Fruit fly (Drosophila melanogaster) whole organism, embryonic: ENCODE data around the gene CG15814.
A peak's percentile ranks its signal among the peaks of the same experiment; 100 is the strongest.

Experiments
- CG13775 ChIP-seq: fragments of 200-800 bp; sonication (Bioruptor generic); optimal IDR thresholded peaks from 3 replicates; lab custom pipeline; 2017; ENCODE audit warnings: missing biosample characterization, mild to moderate bottlenecking, missing genetic modification characterization
- CG14441 ChIP-seq: fragments of 200-800 bp; sonication (Bioruptor generic); IDR thresholded peaks from 2 replicates; pipeline ENCODE4 v1.3.6; 2022; ENCODE audit warnings: missing biosample characterization, missing genetic modification characterization
- CG14860 ChIP-seq: fragments of 200-800 bp; sonication (Bioruptor generic); IDR thresholded peaks from 3 replicates; pipeline ENCODE4 v1.3.6; 2022; ENCODE audit warnings: missing biosample characterization, missing genetic modification characterization; ENCODE audit not compliant: partially characterized antibody
- CG14965 ChIP-seq: fragments of 200-800 bp; sonication (Bioruptor generic); optimal IDR thresholded peaks from 2 replicates; lab custom pipeline; 2016; ENCODE audit warnings: missing biosample characterization, missing genetic modification characterization, borderline replicate concordance
- CG17186 ChIP-seq: fragments of 200-800 bp; sonication (Bioruptor generic); optimal IDR thresholded peaks from 3 replicates; lab custom pipeline; 2017; ENCODE audit warnings: missing biosample characterization, missing genetic modification reagents, missing genetic modification characterization
- CG17359 ChIP-seq: fragments of 200-800 bp; sonication (Bioruptor generic); optimal IDR thresholded peaks from 3 replicates; lab custom pipeline; 2018; ENCODE audit warnings: missing biosample characterization, mild to moderate bottlenecking, missing genetic modification characterization, moderate library complexity
- CG1832 ChIP-seq: fragments of 200-800 bp; sonication (Bioruptor generic); optimal IDR thresholded peaks from 2 replicates; lab custom pipeline; 2017; ENCODE audit warnings: missing biosample characterization, mild to moderate bottlenecking, missing genetic modification characterization, inconsistent platforms
- CG18476 ChIP-seq: fragments of 200-800 bp; sonication (Bioruptor generic); optimal IDR thresholded peaks from 2 replicates; lab custom pipeline; 2016; ENCODE audit warnings: missing biosample characterization, mild to moderate bottlenecking, missing genetic modification characterization
- CG18599 ChIP-seq: fragments of 200-800 bp; sonication (Bioruptor generic); optimal IDR thresholded peaks from 3 replicates; lab custom pipeline; 2017; ENCODE audit warnings: missing biosample characterization, missing genetic modification characterization, mild to moderate bottlenecking, moderate library complexity, missing genetic modification reagents
- CG3065 ChIP-seq: fragments of 200-800 bp; sonication (Bioruptor generic); optimal IDR thresholded peaks from 2 replicates; lab custom pipeline; 2016; ENCODE audit warnings: missing biosample characterization, missing genetic modification characterization
- CG43689 ChIP-seq: fragments of 200-800 bp; sonication (Bioruptor generic); IDR thresholded peaks from 2 replicates; pipeline ENCODE4 v1.3.6; 2022; ENCODE audit warnings: missing biosample characterization, missing genetic modification characterization
- CG4707 ChIP-seq: fragments of 200-800 bp; sonication (Bioruptor generic); optimal IDR thresholded peaks from 2 replicates; lab custom pipeline; 2018; ENCODE audit warnings: missing biosample characterization, mild to moderate bottlenecking, missing genetic modification characterization, moderate library complexity
- CG5953 ChIP-seq: fragments of 200-800 bp; sonication (Bioruptor generic); IDR thresholded peaks from 2 replicates; pipeline ENCODE4 v1.3.6; 2022; ENCODE audit warnings: missing biosample characterization, missing genetic modification characterization
- CG6272 ChIP-seq: fragments of 200-800 bp; sonication (Bioruptor generic); IDR thresholded peaks from 2 replicates; pipeline ENCODE4 v1.3.6; 2022; ENCODE audit warnings: missing biosample characterization, missing genetic modification characterization
- CG6654 ChIP-seq: fragments of 200-800 bp; sonication (Bioruptor generic); optimal IDR thresholded peaks from 2 replicates; lab custom pipeline; 2017; ENCODE audit warnings: missing biosample characterization, mild to moderate bottlenecking, missing genetic modification characterization
- CG7839 ChIP-seq: fragments of 200-800 bp; sonication (Bioruptor generic); optimal IDR thresholded peaks from 3 replicates; lab custom pipeline; 2018; ENCODE audit warnings: missing biosample characterization, mild to moderate bottlenecking, missing genetic modification characterization, moderate library complexity
- CG9727 ChIP-seq: fragments of 200-800 bp; sonication (Bioruptor generic); optimal IDR thresholded peaks from 3 replicates; lab custom pipeline; 2017; ENCODE audit warnings: missing biosample characterization, mild to moderate bottlenecking, missing genetic modification characterization
- CG9817 ChIP-seq: fragments of 200-800 bp; sonication (Bioruptor generic); optimal IDR thresholded peaks from 2 replicates; lab custom pipeline; 2018; ENCODE audit warnings: missing biosample characterization, mild to moderate bottlenecking, missing genetic modification characterization, moderate library complexity
- Chrac-16 ChIP-seq: fragments of 200-800 bp; sonication (Bioruptor generic); optimal IDR thresholded peaks from 3 replicates; lab custom pipeline; 2016; ENCODE audit warnings: missing biosample characterization, missing genetic modification characterization
- Doc2 ChIP-seq: fragments of 200-800 bp; sonication (Bioruptor generic); IDR thresholded peaks from 2 replicates; pipeline ENCODE4 v1.3.6; 2022; ENCODE audit warnings: missing biosample characterization, missing genetic modification characterization
- E2f1 ChIP-seq: fragments of 200-800 bp; sonication (Bioruptor generic); IDR thresholded peaks from 2 replicates; pipeline ENCODE4 v1.3.6; 2022; ENCODE audit warnings: missing biosample characterization, missing genetic modification characterization
- Gug ChIP-seq: fragments of 200-800 bp; sonication (Bioruptor generic); IDR thresholded peaks from 4 replicates; pipeline ENCODE4 v1.3.6; 2022; ENCODE audit warnings: missing biosample characterization, missing genetic modification characterization
- HLHmδ ChIP-seq: fragments of 200-800 bp; sonication (Bioruptor generic); optimal IDR thresholded peaks from 2 replicates; lab custom pipeline; 2018; ENCODE audit warnings: missing biosample characterization, mild to moderate bottlenecking, missing genetic modification characterization, moderate library complexity
- Hand ChIP-seq: fragments of 200-800 bp; sonication (Bioruptor generic); optimal IDR thresholded peaks from 2 replicates; lab custom pipeline; 2017; ENCODE audit warnings: mild to moderate bottlenecking, missing biosample characterization, missing genetic modification reagents, missing genetic modification characterization
- Lhr ChIP-seq: fragments of 200-800 bp; sonication (Bioruptor generic); optimal IDR thresholded peaks from 3 replicates; lab custom pipeline; 2017; ENCODE audit warnings: mild to moderate bottlenecking, missing biosample characterization, missing genetic modification reagents, missing genetic modification characterization
- Meics ChIP-seq: fragments of 200-800 bp; sonication (Bioruptor generic); optimal IDR thresholded peaks from 2 replicates; lab custom pipeline; 2017; ENCODE audit warnings: missing biosample characterization, mild to moderate bottlenecking, missing genetic modification characterization
- NC2α ChIP-seq: fragments of 200-800 bp; sonication (Bioruptor generic); optimal IDR thresholded peaks from 2 replicates; lab custom pipeline; 2016; ENCODE audit warnings: missing biosample characterization, missing genetic modification characterization
- Sry-δ ChIP-seq: fragments of 200-800 bp; sonication (Bioruptor generic); optimal IDR thresholded peaks from 2 replicates; lab custom pipeline; 2016; ENCODE audit warnings: missing biosample characterization, missing genetic modification characterization
- bigmax ChIP-seq: fragments of 200-800 bp; sonication (Bioruptor generic); optimal IDR thresholded peaks from 2 replicates; lab custom pipeline; 2018; ENCODE audit warnings: missing biosample characterization, mild to moderate bottlenecking, missing genetic modification characterization
- bowl ChIP-seq: fragments of 200-800 bp; sonication (Bioruptor generic); IDR thresholded peaks from 2 replicates; pipeline ENCODE4 v1.3.6; 2022; ENCODE audit warnings: missing biosample characterization, missing genetic modification characterization
- cato ChIP-seq: fragments of 200-800 bp; sonication (Bioruptor generic); optimal IDR thresholded peaks from 2 replicates; lab custom pipeline; 2016; ENCODE audit warnings: missing biosample characterization, missing genetic modification characterization, borderline replicate concordance
- ci ChIP-seq: fragments of 200-800 bp; sonication (Bioruptor generic); IDR thresholded peaks from 3 replicates; pipeline ENCODE4 v1.3.6; 2022; ENCODE audit warnings: missing biosample characterization, missing genetic modification characterization
- eve ChIP-seq, 2 experiments: fragments of >200 bp; optimal IDR thresholded peaks; 2 replicates each; lab custom pipeline; 2017; ENCODE audit warnings: missing biosample characterization in 2 of 2, missing genetic modification characterization in 2 of 2
- gcm2 ChIP-seq: fragments of 200-800 bp; sonication (Bioruptor generic); optimal IDR thresholded peaks from 2 replicates; lab custom pipeline; 2016; ENCODE audit warnings: missing biosample characterization, missing genetic modification characterization
- gt ChIP-seq: fragments of 200-800 bp; sonication (Bioruptor generic); IDR thresholded peaks from 2 replicates; pipeline ENCODE4 v1.3.6; 2022; ENCODE audit warnings: missing biosample characterization, missing genetic modification characterization
- her ChIP-seq: fragments of 200-800 bp; sonication (Bioruptor generic); optimal IDR thresholded peaks from 2 replicates; lab custom pipeline; 2016; ENCODE audit warnings: missing biosample characterization, missing genetic modification characterization
- hkb ChIP-seq, 2 experiments: fragments of 200-800 bp in 1 of 2; fragments of >200 bp in 1 of 2; sonication (Bioruptor generic) in 1 of 2; IDR thresholded peaks in 1 of 2; optimal IDR thresholded peaks in 1 of 2; 2 replicates each; pipeline versions ENCODE4 v1.3.6 to Lab custom; 2017 to 2022; ENCODE audit warnings: missing biosample characterization in 1 of 2, missing genetic modification characterization in 1 of 2
- hth ChIP-seq: fragments of >200 bp; optimal IDR thresholded peaks from 2 replicates; lab custom pipeline; 2017; ENCODE audit warnings: inconsistent platforms
- kah ChIP-seq: fragments of 200-800 bp; sonication (Bioruptor generic); optimal IDR thresholded peaks from 2 replicates; lab custom pipeline; 2018; ENCODE audit warnings: missing biosample characterization, mild to moderate bottlenecking, missing genetic modification characterization
- oc ChIP-seq: fragments of 200-800 bp; sonication (Bioruptor generic); optimal IDR thresholded peaks from 2 replicates; lab custom pipeline; 2018; ENCODE audit warnings: missing biosample characterization, mild to moderate bottlenecking, missing genetic modification characterization, moderate library complexity
- pum ChIP-seq: fragments of 200-800 bp; sonication (Bioruptor generic); optimal IDR thresholded peaks from 2 replicates; lab custom pipeline; 2016; ENCODE audit warnings: missing biosample characterization, missing genetic modification characterization
- slbo ChIP-seq: fragments of 200-800 bp; sonication (Bioruptor generic); IDR thresholded peaks from 2 replicates; pipeline ENCODE4 v1.3.6; 2022; ENCODE audit warnings: missing biosample characterization, missing genetic modification characterization
- sug ChIP-seq: fragments of 200-800 bp; optimal IDR thresholded peaks from 2 replicates; lab custom pipeline; 2019; ENCODE audit warnings: missing biosample characterization, mild to moderate bottlenecking, missing genetic modification characterization, moderate library complexity
- unpg ChIP-seq: fragments of 200-800 bp; sonication (Bioruptor generic); optimal IDR thresholded peaks from 3 replicates; lab custom pipeline; 2018; ENCODE audit warnings: missing biosample characterization, mild to moderate bottlenecking, missing genetic modification characterization, moderate library complexity
- usp ChIP-seq: fragments of >200 bp; optimal IDR thresholded peaks from 2 replicates; lab custom pipeline; 2017; ENCODE audit warnings: missing biosample characterization, missing genetic modification characterization
- vvl ChIP-seq: fragments of 200-800 bp; sonication (Bioruptor generic); IDR thresholded peaks from 2 replicates; pipeline ENCODE4 v1.3.6; 2022; ENCODE audit warnings: missing biosample characterization, missing genetic modification characterization
- zen ChIP-seq: fragments of 200-800 bp; sonication (Bioruptor generic); optimal IDR thresholded peaks from 3 replicates; lab custom pipeline; 2018; ENCODE audit warnings: missing biosample characterization, mild to moderate bottlenecking, missing genetic modification characterization, moderate library complexity
- zfh1 ChIP-seq: fragments of 200-800 bp; sonication (Bioruptor generic); IDR thresholded peaks from 3 replicates; pipeline ENCODE4 v1.3.6; 2022; ENCODE audit warnings: missing biosample characterization, missing genetic modification characterization

Gene CG15814

dm6 chrX:17881138-17882121 is 31.3 kb upstream of the CG15814 start (continued):
- no peak for TF ChIP-seq CG5953 (GFP tag; lab: Robert Waterston, UW)
- no peak for TF ChIP-seq CG6654 (GFP tag; lab: Kevin White, UChicago)
- TF ChIP-seq CG7839 (tag; lab: Kevin White, UChicago), result peak; percentile 69
- TF ChIP-seq gt (GFP tag; lab: Robert Waterston, UW), result no peak
- peak; percentile 19 for TF ChIP-seq pum (GFP tag; lab: Kevin White, UChicago)
- no peak for TF ChIP-seq zen (tag; lab: Kevin White, UChicago)
- peak in 1 of 2 experiments; percentile 83 for TF ChIP-seq eve (GFP tag; optimal IDR thresholded peaks at IDR 0.05; lab: Kevin White, UChicago)
- TF ChIP-seq sug (tag; lab: Kevin White, UChicago), result peak; percentile 0
- no peak for TF ChIP-seq Lhr (GFP tag; lab: Kevin White, UChicago)
- TF ChIP-seq slbo (GFP tag; lab: Robert Waterston, UW), result peak; percentile 81
- no peak for TF ChIP-seq CG17186 (GFP tag; lab: Kevin White, UChicago)
- TF ChIP-seq CG14860 (GFP tag; lab: Robert Waterston, UW), result no peak
- TF ChIP-seq zfh1, result peak; percentile 33; the same call in 1 of the 3 replicates
- TF ChIP-seq Sry-δ (GFP tag; lab: Kevin White, UChicago), result no peak
- no peak for TF ChIP-seq Hand
- peak; percentile 73 for TF ChIP-seq CG14441 (GFP tag; lab: Robert Waterston, UW)
- TF ChIP-seq CG9817, result peak; percentile 64
- peak; percentile 14; the same call in 1 of the 2 replicates for TF ChIP-seq CG6272 (GFP tag; lab: Robert Waterston, UW)
- TF ChIP-seq Chrac-16, result peak; percentile 46
- peak; percentile 66; the same call in 1 of the 2 replicates for TF ChIP-seq vvl (GFP tag; lab: Robert Waterston, UW)
- TF ChIP-seq usp (GFP tag; lab: Kevin White, UChicago), result no peak
- no peak for TF ChIP-seq CG4707 (GFP tag; lab: Kevin White, UChicago)
- peak; percentile 54 for TF ChIP-seq unpg (GFP tag; lab: Kevin White, UChicago)
- TF ChIP-seq CG9727 (GFP tag; lab: Kevin White, UChicago), result peak; percentile 36
- TF ChIP-seq her (GFP tag; lab: Kevin White, UChicago), result peak; percentile 54
- peak; percentile 44 for TF ChIP-seq CG13775 (GFP tag; lab: Kevin White, UChicago)
- no peak for TF ChIP-seq gcm2 (GFP tag; lab: Kevin White, UChicago)
- no peak for TF ChIP-seq CG18476 (GFP tag; lab: Kevin White, UChicago)
- TF ChIP-seq cato (GFP tag; lab: Kevin White, UChicago), result no peak
- no peak for TF ChIP-seq hth (lab: Kevin White, UChicago)
- TF ChIP-seq HLHmδ (GFP tag; lab: Kevin White, UChicago), result no peak
- TF ChIP-seq NC2α, result no peak
- TF ChIP-seq ci (GFP tag; lab: Robert Waterston, UW), result no peak
- TF ChIP-seq bowl (GFP tag; lab: Robert Waterston, UW), result no peak
- TF ChIP-seq CG3065, result no peak
- TF ChIP-seq Meics (GFP tag; lab: Kevin White, UChicago), result peak; percentile 61
- no peak for TF ChIP-seq hkb (optimal IDR thresholded peaks at IDR 0.05; lab: Kevin White, UChicago)
- TF ChIP-seq hkb (GFP tag; IDR thresholded peaks at IDR 0.05; lab: Robert Waterston, UW), result peak; percentile 54; the same call in 1 of the 2 replicates
- TF ChIP-seq bigmax (GFP tag; lab: Kevin White, UChicago), result no peak
- peak; percentile 66; the same call in 3 of the 4 replicates for TF ChIP-seq Gug (GFP tag; lab: Robert Waterston, UW)
- peak; percentile 55 for TF ChIP-seq CG17359 (tag; lab: Kevin White, UChicago)
- no peak for TF ChIP-seq CG14965 (GFP tag; lab: Kevin White, UChicago)
- peak; percentile 27 for TF ChIP-seq CG1832 (GFP tag; lab: Kevin White, UChicago)
- no peak for TF ChIP-seq oc (tag; lab: Kevin White, UChicago)
- TF ChIP-seq Doc2 (GFP tag; lab: Robert Waterston, UW), result no peak
- TF ChIP-seq E2f1 (GFP tag; lab: Robert Waterston, UW), result 0 out of 2 replicates have a peak, but pooled peaks have one; percentile 8
- no peak for TF ChIP-seq kah (GFP tag; lab: Kevin White, UChicago)
- TF ChIP-seq CG18599, result peak; percentile 69
- no peak for TF ChIP-seq CG43689 (GFP tag; lab: Robert Waterston, UW)
